Worm (Caenorhabditis elegans) whole organism, L4 larva: ENCODE measurements around the gene R05A10.4.

ENCODE experiments used
- D1046.2 ChIP-seq: fragments of 200-800 bp; sonication (Bioruptor generic); IDR thresholded peaks from 2 replicates; pipeline ENCODE4 v1.3.6; 2022; ENCODE audit warnings: missing genetic modification characterization, missing compliant biosample characterization
- F10B5.3 ChIP-seq: sonication (generic microtip); optimal IDR thresholded peaks from 2 replicates; lab custom pipeline; 2016; ENCODE audit warnings: mild to moderate bottlenecking, missing genetic modification characterization, missing compliant biosample characterization
- F26F4.8 ChIP-seq: fragments of 200-800 bp; sonication (Bioruptor generic); conservative IDR thresholded peaks from 2 replicates; pipeline ENCODE4 v1.3.6; 2022; ENCODE audit warnings: missing genetic modification characterization, missing compliant biosample characterization
- F37D6.2 ChIP-seq: sonication (generic microtip); optimal IDR thresholded peaks from 2 replicates; lab custom pipeline; 2016; ENCODE audit warnings: mild to moderate bottlenecking, missing genetic modification characterization, missing compliant biosample characterization
- R02D3.7 ChIP-seq: fragments of 150-350 bp; sonication (generic microtip); optimal IDR thresholded peaks from 3 replicates; lab custom pipeline; 2014; ENCODE audit warnings: missing biosample characterization, missing genetic modification characterization
- T26A8.4 ChIP-seq: fragments of 200-800 bp; sonication (Bioruptor generic); IDR thresholded peaks from 2 replicates; pipeline ENCODE4 v1.3.6; 2022; ENCODE audit warnings: missing genetic modification characterization, missing compliant biosample characterization
- Y48G9A.11 ChIP-seq: fragments of 200-800 bp; sonication (Bioruptor generic); IDR thresholded peaks from 2 replicates; pipeline ENCODE4 v1.3.6; 2022; ENCODE audit warnings: missing genetic modification reagents, missing genetic modification characterization, missing compliant biosample characterization
- Y75B8A.6 ChIP-seq: fragments of 200-800 bp; sonication (Bioruptor generic); IDR thresholded peaks from 2 replicates; pipeline ENCODE4 v1.3.6; 2022; ENCODE audit warnings: missing genetic modification reagents, missing genetic modification characterization, missing compliant biosample characterization
- aha-1 ChIP-seq: fragments of 150-350 bp; peaks from one replicate; lab custom pipeline; 2014; ENCODE audit warnings: missing biosample characterization, missing genetic modification characterization
- ama-1 ChIP-seq: fragments of 150-350 bp; optimal IDR thresholded peaks from 2 replicates; lab custom pipeline; 2014; ENCODE audit warnings: inconsistent platforms, mixed read lengths
- attf-4 ChIP-seq: sonication (generic microtip); optimal IDR thresholded peaks from 3 replicates; lab custom pipeline; 2017; ENCODE audit warnings: missing biosample characterization, missing genetic modification characterization
- ceh-32 ChIP-seq: sonication (generic microtip); optimal IDR thresholded peaks from 2 replicates; lab custom pipeline; 2016; ENCODE audit warnings: mild to moderate bottlenecking, missing genetic modification characterization, missing compliant biosample characterization; ENCODE audit not compliant: poor library complexity
- cey-2 ChIP-seq: sonication (generic microtip); optimal IDR thresholded peaks from 3 replicates; lab custom pipeline; 2017; ENCODE audit warnings: missing genetic modification characterization, mild to moderate bottlenecking, missing compliant biosample characterization, antibody characterized with exemption, borderline replicate concordance; ENCODE audit not compliant: insufficient read depth
- daf-16 ChIP-seq, 3 experiments: sonication (generic microtip); optimal IDR thresholded peaks; 2 replicates each; lab custom pipeline; 2016 to 2017; ENCODE audit warnings: missing genetic modification characterization in 3 of 3, missing genetic modification reagents in 3 of 3, mild to moderate bottlenecking in 2 of 3, missing compliant biosample characterization in 2 of 3, missing biosample characterization in 1 of 3, moderate library complexity in 1 of 3
- dmd-8 ChIP-seq: fragments of 200-800 bp; sonication (Bioruptor generic); IDR thresholded peaks from 2 replicates; pipeline ENCODE4 v1.3.6; 2022; ENCODE audit warnings: missing genetic modification characterization, missing compliant biosample characterization
- dpl-1 ChIP-seq: fragments of 150-350 bp; optimal IDR thresholded peaks from 2 replicates; lab custom pipeline; 2014; ENCODE audit warnings: missing biosample characterization, missing genetic modification reagents, missing genetic modification characterization
- dve-1 ChIP-seq: sonication (generic microtip); optimal IDR thresholded peaks from 2 replicates; lab custom pipeline; 2017; ENCODE audit warnings: antibody characterized with exemption, mild to moderate bottlenecking, missing genetic modification characterization, missing compliant biosample characterization; ENCODE audit not compliant: insufficient read depth
- egl-27 ChIP-seq: sonication (generic microtip); optimal IDR thresholded peaks from 3 replicates; lab custom pipeline; 2017; ENCODE audit warnings: missing biosample characterization, missing genetic modification reagents, missing genetic modification characterization
- fkh-10 ChIP-seq: fragments of 150-350 bp; optimal IDR thresholded peaks from 2 replicates; lab custom pipeline; 2014; ENCODE audit warnings: missing biosample characterization, missing genetic modification reagents, missing genetic modification characterization
- gei-8 ChIP-seq: fragments of 200-800 bp; sonication (Bioruptor generic); optimal IDR thresholded peaks from 2 replicates; lab custom pipeline; 2018; ENCODE audit warnings: mild to moderate bottlenecking, missing genetic modification characterization, missing compliant biosample characterization
- hmg-1.1 ChIP-seq: fragments of 200-800 bp; sonication (Bioruptor generic); IDR thresholded peaks from 2 replicates; pipeline ENCODE4 v1.3.6; 2022; ENCODE audit warnings: missing genetic modification reagents, missing genetic modification characterization, missing compliant biosample characterization
- lim-7 ChIP-seq: fragments of 200-800 bp; sonication (Bioruptor generic); IDR thresholded peaks from 2 replicates; pipeline ENCODE4 v1.3.6; 2022; ENCODE audit warnings: missing genetic modification characterization, missing compliant biosample characterization
- lin-15B ChIP-seq: fragments of 150-350 bp; sonication (generic microtip); optimal IDR thresholded peaks from 3 replicates; lab custom pipeline; 2014; ENCODE audit warnings: missing biosample characterization, missing genetic modification characterization
- lsy-2 ChIP-seq, 2 experiments: fragments of 150-350 bp in 1 of 2; sonication (generic microtip) in 1 of 2; optimal IDR thresholded peaks; 2 replicates each; lab custom pipeline; 2014 to 2017; ENCODE audit warnings: missing biosample characterization in 2 of 2, missing genetic modification characterization in 2 of 2
- madf-5 ChIP-seq, 2 experiments: fragments of 200-800 bp; sonication (Bioruptor generic); IDR thresholded peaks; 2 replicates each; pipeline ENCODE4 v1.3.6; 2022; ENCODE audit warnings: missing compliant biosample characterization in 2 of 2, missing genetic modification characterization in 2 of 2
- mdt-29 ChIP-seq: fragments of 200-800 bp; sonication (Bioruptor generic); IDR thresholded peaks from 2 replicates; pipeline ENCODE4 v1.3.6; 2022; ENCODE audit warnings: missing genetic modification reagents, missing genetic modification characterization, missing compliant biosample characterization
- mep-1 ChIP-seq: fragments of 150-350 bp; sonication (generic microtip); optimal IDR thresholded peaks from 3 replicates; lab custom pipeline; 2014; ENCODE audit warnings: missing biosample characterization, missing genetic modification characterization
- mxl-2 ChIP-seq: fragments of 200-800 bp; sonication (Bioruptor generic); conservative IDR thresholded peaks from 2 replicates; pipeline ENCODE4 v1.3.6; 2022; ENCODE audit warnings: missing genetic modification reagents, missing genetic modification characterization, missing compliant biosample characterization
- nhr-48 ChIP-seq: sonication (generic microtip); optimal IDR thresholded peaks from 2 replicates; lab custom pipeline; 2016; ENCODE audit warnings: mild to moderate bottlenecking, missing genetic modification characterization, missing compliant biosample characterization
- nhr-6 ChIP-seq: fragments of 150-350 bp; optimal IDR thresholded peaks from 2 replicates; lab custom pipeline; 2014; ENCODE audit warnings: missing biosample characterization, missing genetic modification characterization
- nhr-76 ChIP-seq: fragments of 150-350 bp; optimal IDR thresholded peaks from 2 replicates; lab custom pipeline; 2014; ENCODE audit warnings: missing biosample characterization, missing genetic modification characterization
- php-3 ChIP-seq: fragments of 200-800 bp; sonication (Bioruptor generic); IDR thresholded peaks from 2 replicates; pipeline ENCODE4 v1.3.6; 2022; ENCODE audit warnings: missing genetic modification reagents, missing genetic modification characterization, missing compliant biosample characterization
- rbr-2 ChIP-seq: sonication (generic microtip); optimal IDR thresholded peaks from 2 replicates; lab custom pipeline; 2016; ENCODE audit warnings: missing genotype, missing genetic modification characterization, missing compliant biosample characterization
- saeg-2 ChIP-seq: fragments of 200-800 bp; sonication (Bioruptor generic); IDR thresholded peaks from 2 replicates; pipeline ENCODE4 v1.3.6; 2022; ENCODE audit warnings: missing genetic modification reagents, missing genetic modification characterization, missing compliant biosample characterization
- sdz-12 ChIP-seq: fragments of 200-800 bp; sonication (Bioruptor generic); optimal IDR thresholded peaks from 2 replicates; lab custom pipeline; 2018; ENCODE audit warnings: mild to moderate bottlenecking, missing genetic modification characterization, missing compliant biosample characterization
- skn-1 ChIP-seq: fragments of 150-350 bp; optimal IDR thresholded peaks from 2 replicates; lab custom pipeline; 2014; ENCODE audit warnings: missing biosample characterization, missing genetic modification characterization
- unc-62 ChIP-seq, 3 experiments: fragments of 150-350 bp in 1 of 3; sonication (generic microtip); optimal IDR thresholded peaks in 2 of 3; peaks in 1 of 3; 1 replicate in 1 of 3; 2 replicates in 2 of 3; lab custom pipeline; 2014 to 2017; ENCODE audit warnings: missing biosample characterization in 3 of 3, missing genetic modification characterization in 3 of 3, missing genetic modification reagents in 3 of 3, missing genotype in 1 of 3
- zag-1 ChIP-seq: fragments of 150-350 bp; optimal IDR thresholded peaks from 2 replicates; lab custom pipeline; 2014; ENCODE audit warnings: missing biosample characterization, missing genetic modification characterization
- zip-11 ChIP-seq: fragments of 200-800 bp; sonication (Bioruptor generic); IDR thresholded peaks from 2 replicates; pipeline ENCODE4 v1.3.6; 2022; ENCODE audit warnings: missing genetic modification characterization, missing compliant biosample characterization
- ztf-11 ChIP-seq: fragments of 150-350 bp; optimal IDR thresholded peaks from 2 replicates; lab custom pipeline; 2014; ENCODE audit warnings: missing biosample characterization, missing genetic modification characterization

R05A10.4 gene

DNA sequence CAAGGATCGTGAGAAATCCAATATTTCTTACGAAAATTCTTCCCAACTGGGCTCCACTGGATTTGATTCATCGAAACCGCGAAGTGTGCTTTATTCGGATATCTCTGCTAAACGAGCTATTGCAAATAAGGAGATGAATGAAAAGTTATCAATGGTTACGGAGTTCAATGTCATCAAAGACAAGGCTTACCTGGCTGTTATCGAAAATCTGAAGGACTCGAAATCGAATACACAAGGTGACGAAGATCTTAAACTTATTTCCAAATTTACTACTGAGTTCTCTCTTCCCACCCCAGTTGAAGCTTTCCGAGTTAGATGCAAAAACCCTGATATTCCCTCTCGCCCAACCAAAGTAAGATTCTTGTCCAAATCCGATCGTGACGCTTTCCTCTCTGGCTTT, 14.0 kb downstream of the R05A10.4 start:
- TF ChIP-seq attf-4 (no peak), cey-2 (tag; lab: Kevin White, UChicago) (no peak), ama-1 (lab: Kevin White, UChicago) (no peak), D1046.2 (GFP tag; lab: Robert Waterston, UW) (no peak), Y48G9A.11 (GFP tag; lab: Robert Waterston, UW) (no peak), R02D3.7 (no peak), mep-1 (tag; lab: Kevin White, UChicago) (no peak), zag-1 (tag; lab: Kevin White, UChicago) (no peak), Y75B8A.6 (GFP tag; lab: Robert Waterston, UW) (no peak), egl-27 (tag; lab: Kevin White, UChicago) (no peak), nhr-48 (tag; lab: Kevin White, UChicago) (no peak), skn-1 (tag; lab: Kevin White, UChicago) (no peak), F26F4.8 (GFP tag; lab: Robert Waterston, UW) (no peak), ceh-32 (tag; lab: Kevin White, UChicago) (no peak)

- TF ChIP-seq mdt-29 (GFP tag; lab: Robert Waterston, UW) (no peak), madf-5 (GFP tag; IDR thresholded peaks at IDR 0.05; lab: Robert Waterston, UW) (no peak), nhr-76 (tag; lab: Kevin White, UChicago) (no peak), fkh-10 (GFP tag; lab: Kevin White, UChicago) (no peak), attf-4 (no peak), daf-16 (GFP tag; optimal IDR thresholded peaks at IDR 0.05; lab: Kevin White, UChicago) (no peak), daf-16 (tag; optimal IDR thresholded peaks at IDR 0.05; lab: Kevin White, UChicago) (no peak), saeg-2 (GFP tag; lab: Robert Waterston, UW) (no peak), sdz-12 (GFP tag; lab: Kevin White, UChicago) (no peak), mxl-2 (no peak), F10B5.3 (tag; lab: Kevin White, UChicago) (no peak), T26A8.4 (no peak), ztf-11 (no peak), lin-15B (tag; lab: Kevin White, UChicago) (no peak), dve-1 (no peak), zip-11 (no peak)
Measured at ce11 chrIV:14191919-14192318, 19.6 kb downstream of the R05A10.4 start, which contains the start of gene K01G12.22. TSS of gene K01G12.22 (plus strand) at chrIV:14192219.

ce11 chrIV:14193196-14193595, 20.9 kb downstream of the R05A10.4 start, which contains the start of gene K01G12.3:
TSS of gene K01G12.3 (plus strand) at chrIV:14193496.
- TF ChIP-seq lsy-2 (tag; optimal IDR thresholded peaks at IDR 0.05; lab: Kevin White, UChicago) (no peak), sdz-12 (GFP tag; lab: Kevin White, UChicago) (no peak), R02D3.7 (no peak), gei-8 (GFP tag; lab: Kevin White, UChicago) (no peak), lim-7 (GFP tag; lab: Robert Waterston, UW) (no peak), hmg-1.1 (GFP tag; lab: Robert Waterston, UW) (no peak), php-3 (GFP tag; lab: Robert Waterston, UW) (no peak), nhr-48 (tag; lab: Kevin White, UChicago) (no peak), nhr-76 (tag; lab: Kevin White, UChicago) (no peak), dmd-8 (no peak)
- TF ChIP-seq, all 104 proteins: peak for 0

DNA sequence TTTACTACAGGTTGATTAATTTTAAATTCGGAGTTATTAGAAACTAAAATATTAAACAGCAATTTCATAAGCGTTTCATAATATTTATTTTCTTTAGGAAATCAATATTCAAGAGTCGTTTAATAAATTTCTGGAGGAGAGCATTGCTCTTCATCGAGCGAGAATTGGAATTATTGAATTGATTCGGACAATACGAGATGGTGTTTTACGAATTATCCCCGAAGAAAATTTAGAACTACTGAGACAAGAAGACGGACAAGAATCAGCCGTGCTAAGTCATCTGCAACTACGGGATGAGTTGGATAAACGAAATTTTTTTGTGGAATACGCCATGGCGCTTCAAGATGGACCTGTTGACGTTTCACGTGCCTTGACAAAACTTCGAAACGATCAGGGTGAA, 22.0 kb downstream of the R05A10.4 start:
- TF ChIP-seq rbr-2 (tag; lab: Kevin White, UChicago) (no peak), dpl-1 (GFP tag; lab: Kevin White, UChicago) (no peak), D1046.2 (GFP tag; lab: Robert Waterston, UW) (no peak), nhr-6 (tag; lab: Kevin White, UChicago) (no peak), F37D6.2 (tag; lab: Kevin White, UChicago) (no peak), aha-1 (tag; lab: Kevin White, UChicago) (no peak), unc-62 (GFP tag; optimal IDR thresholded peaks at IDR 0.05 in 1 of 2; lab: Kevin White, UChicago) (peak in 1 of 2 experiments; percentile 96), unc-62 (tag; optimal IDR thresholded peaks at IDR 0.05; lab: Kevin White, UChicago) (no peak)
